Worm (Caenorhabditis elegans) whole organism, L2 larva: ENCODE data around the gene rpb-11.

Experiments used
- C34F6.9 ChIP-seq: fragments of 150-350 bp; optimal IDR thresholded peaks from 2 replicates; lab custom pipeline; 2014; ENCODE audit warnings: missing biosample characterization, missing genetic modification characterization
- R02D3.7 ChIP-seq: fragments of 150-350 bp; optimal IDR thresholded peaks from 2 replicates; lab custom pipeline; 2014; ENCODE audit warnings: missing biosample characterization, missing genetic modification characterization
- Y55F3AM.14 ChIP-seq: fragments of 200-800 bp; sonication (Bioruptor generic); optimal IDR thresholded peaks from 2 replicates; lab custom pipeline; 2018; ENCODE audit warnings: mild to moderate bottlenecking, missing genetic modification characterization, missing compliant biosample characterization
- ZK546.5 ChIP-seq: sonication (generic microtip); optimal IDR thresholded peaks from 2 replicates; lab custom pipeline; 2017; ENCODE audit warnings: missing biosample characterization, missing genetic modification characterization
- alr-1 ChIP-seq: fragments of 150-350 bp; optimal IDR thresholded peaks from 2 replicates; lab custom pipeline; 2014; ENCODE audit warnings: missing biosample characterization, missing genetic modification characterization
- aly-2 ChIP-seq: fragments of 150-350 bp; optimal IDR thresholded peaks from 2 replicates; lab custom pipeline; 2014; ENCODE audit warnings: missing biosample characterization, missing genetic modification characterization
- ama-1 ChIP-seq: fragments of 150-350 bp; optimal IDR thresholded peaks from 2 replicates; lab custom pipeline; 2018; ENCODE audit warnings: inconsistent platforms
- blmp-1 ChIP-seq: sonication (generic microtip); optimal IDR thresholded peaks from 2 replicates; lab custom pipeline; 2017; ENCODE audit warnings: missing genetic modification characterization, mild to moderate bottlenecking, missing compliant biosample characterization, antibody characterized with exemption, moderate library complexity; ENCODE audit not compliant: insufficient read depth
- ceh-16 ChIP-seq: fragments of 150-350 bp; optimal IDR thresholded peaks from 2 replicates; lab custom pipeline; 2014; ENCODE audit warnings: missing biosample characterization, missing genetic modification characterization
- dmd-4 ChIP-seq: sonication (generic microtip); optimal IDR thresholded peaks from 2 replicates; lab custom pipeline; 2017; ENCODE audit warnings: missing biosample characterization, missing genetic modification characterization
- egl-27 ChIP-seq: sonication (generic microtip); optimal IDR thresholded peaks from 3 replicates; lab custom pipeline; 2017; ENCODE audit warnings: missing biosample characterization, missing genetic modification reagents, missing genetic modification characterization
- elt-1 ChIP-seq: fragments of 150-350 bp; optimal IDR thresholded peaks from 2 replicates; lab custom pipeline; 2014; ENCODE audit warnings: missing biosample characterization, missing genetic modification characterization
- elt-3 ChIP-seq: sonication (generic microtip); optimal IDR thresholded peaks from 2 replicates; lab custom pipeline; 2017; ENCODE audit warnings: missing biosample characterization, missing genetic modification characterization
- fos-1 ChIP-seq: fragments of 150-350 bp; optimal IDR thresholded peaks from 2 replicates; lab custom pipeline; 2014; ENCODE audit warnings: missing biosample characterization, missing genetic modification characterization
- gmeb-1 ChIP-seq: fragments of 150-350 bp; optimal IDR thresholded peaks from 2 replicates; lab custom pipeline; 2014; ENCODE audit warnings: missing biosample characterization, missing genetic modification characterization
- lin-13 ChIP-seq: fragments of 150-350 bp; optimal IDR thresholded peaks from 2 replicates; lab custom pipeline; 2014; ENCODE audit warnings: missing biosample characterization, missing genetic modification reagents, missing genetic modification characterization
- lin-39 ChIP-seq: fragments of 150-350 bp; optimal IDR thresholded peaks from 2 replicates; lab custom pipeline; 2014; ENCODE audit warnings: missing biosample characterization, missing genetic modification reagents, missing genetic modification characterization
- lsy-2 ChIP-seq, 2 experiments: fragments of 150-350 bp in 1 of 2; sonication (generic microtip) in 1 of 2; optimal IDR thresholded peaks; 2 replicates each; lab custom pipeline; 2014 to 2017; ENCODE audit warnings: missing biosample characterization in 2 of 2, missing genetic modification characterization in 2 of 2
- mab-5 ChIP-seq: fragments of 150-350 bp; optimal IDR thresholded peaks from 2 replicates; lab custom pipeline; 2014; ENCODE audit warnings: missing biosample characterization, missing genetic modification characterization
- mbf-1 ChIP-seq: sonication (generic microtip); optimal IDR thresholded peaks from 2 replicates; lab custom pipeline; 2017; ENCODE audit warnings: missing biosample characterization, missing genetic modification characterization
- mdl-1 ChIP-seq, 2 experiments: fragments of 150-350 bp in 1 of 2; sonication (generic microtip) in 1 of 2; optimal IDR thresholded peaks; 2 replicates each; lab custom pipeline; 2017; ENCODE audit warnings: missing biosample characterization in 2 of 2, missing genetic modification characterization in 2 of 2
- nhr-10 ChIP-seq: sonication (generic microtip); optimal IDR thresholded peaks from 2 replicates; lab custom pipeline; 2017; ENCODE audit warnings: missing biosample characterization, missing genetic modification characterization
- nhr-11 ChIP-seq: fragments of 150-350 bp; optimal IDR thresholded peaks from 2 replicates; lab custom pipeline; 2014; ENCODE audit warnings: missing biosample characterization, missing genetic modification characterization
- nhr-12 ChIP-seq: fragments of 150-350 bp; optimal IDR thresholded peaks from 2 replicates; lab custom pipeline; 2014; ENCODE audit warnings: missing biosample characterization, missing genetic modification characterization
- nhr-129 ChIP-seq: fragments of 150-350 bp; optimal IDR thresholded peaks from 2 replicates; lab custom pipeline; 2014; ENCODE audit warnings: missing biosample characterization, missing genetic modification characterization
- nhr-21 ChIP-seq: fragments of 150-350 bp; optimal IDR thresholded peaks from 2 replicates; lab custom pipeline; 2014; ENCODE audit warnings: missing biosample characterization, missing genetic modification characterization
- nhr-25 ChIP-seq: fragments of 150-350 bp; sonication (generic microtip); optimal IDR thresholded peaks from 3 replicates; lab custom pipeline; 2014; ENCODE audit warnings: missing biosample characterization, missing genetic modification characterization
- nhr-6 ChIP-seq: fragments of 150-350 bp; optimal IDR thresholded peaks from 2 replicates; lab custom pipeline; 2014; ENCODE audit warnings: missing biosample characterization, missing genetic modification characterization
- nhr-77 ChIP-seq: fragments of 150-350 bp; optimal IDR thresholded peaks from 2 replicates; lab custom pipeline; 2014; ENCODE audit warnings: missing biosample characterization, missing genetic modification characterization
- peb-1 ChIP-seq: fragments of 150-350 bp; optimal IDR thresholded peaks from 2 replicates; lab custom pipeline; 2014; ENCODE audit warnings: missing biosample characterization, missing genetic modification characterization
- sem-4 ChIP-seq: fragments of 150-350 bp; optimal IDR thresholded peaks from 2 replicates; lab custom pipeline; 2014; ENCODE audit warnings: missing biosample characterization, missing genetic modification reagents, missing genetic modification characterization
- sma-3 ChIP-seq: sonication (generic microtip); optimal IDR thresholded peaks from 2 replicates; lab custom pipeline; 2016; ENCODE audit warnings: missing genetic modification reagents, missing genetic modification characterization, missing compliant biosample characterization
- sma-9 ChIP-seq, 2 experiments: fragments of 150-350 bp in 1 of 2; sonication (generic microtip) in 1 of 2; optimal IDR thresholded peaks; 2 replicates each; lab custom pipeline; 2014 to 2016; ENCODE audit warnings: missing genetic modification characterization in 2 of 2, mild to moderate bottlenecking in 1 of 2, missing biosample characterization in 1 of 2, missing compliant biosample characterization in 1 of 2, missing genetic modification reagents in 1 of 2, moderate library complexity in 1 of 2
- unc-55 ChIP-seq: fragments of 150-350 bp; sonication (generic microtip); optimal IDR thresholded peaks from 3 replicates; lab custom pipeline; 2014; ENCODE audit warnings: missing biosample characterization, missing genetic modification reagents, missing genetic modification characterization
- unc-62 ChIP-seq: fragments of 150-350 bp; optimal IDR thresholded peaks from 2 replicates; lab custom pipeline; 2014; ENCODE audit warnings: missing biosample characterization, missing genetic modification reagents, missing genetic modification characterization
- zag-1 ChIP-seq: fragments of 150-350 bp; optimal IDR thresholded peaks from 2 replicates; lab custom pipeline; 2014; ENCODE audit warnings: missing biosample characterization, missing genetic modification characterization
- ztf-4 ChIP-seq: fragments of 150-350 bp; optimal IDR thresholded peaks from 2 replicates; lab custom pipeline; 2014; ENCODE audit warnings: missing biosample characterization, missing genetic modification characterization

Gene rpb-11

DNA sequence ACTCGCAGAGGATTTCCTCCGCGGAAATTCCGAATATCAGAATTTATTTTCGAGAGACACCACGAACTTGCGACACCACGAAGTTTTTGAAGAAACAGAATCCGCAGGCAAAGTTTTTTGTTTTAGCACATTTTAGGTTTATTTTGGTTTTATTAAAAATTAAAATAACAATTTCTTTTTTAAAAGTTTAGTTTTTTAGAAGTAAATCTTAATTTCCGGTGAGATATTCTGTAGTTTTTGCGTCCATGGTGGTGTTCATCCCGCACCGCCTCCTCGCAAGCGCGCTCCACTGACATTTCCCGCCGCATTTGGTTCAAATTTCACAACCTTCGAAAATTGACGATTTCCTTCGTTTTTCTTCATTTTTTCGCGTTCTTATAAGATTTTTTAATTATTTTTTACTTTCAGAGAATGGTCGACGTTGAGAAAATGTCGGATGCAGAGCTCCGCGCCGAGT lies 3.2 kb downstream of the rpb-11 start, which contains the start of gene lem-2 (continued):
- no peak for TF ChIP-seq nhr-12 (tag; lab: Kevin White, UChicago)
- peak; percentile 83 for TF ChIP-seq C34F6.9 (tag; lab: Kevin White, UChicago)
- TF ChIP-seq ZK546.5 (tag; lab: Kevin White, UChicago): no peak
- peak; percentile 50 to 78 for TF ChIP-seq lsy-2 (tag; optimal IDR thresholded peaks at IDR 0.05; lab: Kevin White, UChicago)
- TF ChIP-seq lin-13 (GFP tag; lab: Kevin White, UChicago): peak; percentile 79
- no peak for TF ChIP-seq mbf-1
- TF ChIP-seq ceh-16 (tag; lab: Kevin White, UChicago): no peak
- no peak for TF ChIP-seq zag-1 (tag; lab: Kevin White, UChicago)
- TF ChIP-seq nhr-77 (tag; lab: Kevin White, UChicago): no peak

DNA sequence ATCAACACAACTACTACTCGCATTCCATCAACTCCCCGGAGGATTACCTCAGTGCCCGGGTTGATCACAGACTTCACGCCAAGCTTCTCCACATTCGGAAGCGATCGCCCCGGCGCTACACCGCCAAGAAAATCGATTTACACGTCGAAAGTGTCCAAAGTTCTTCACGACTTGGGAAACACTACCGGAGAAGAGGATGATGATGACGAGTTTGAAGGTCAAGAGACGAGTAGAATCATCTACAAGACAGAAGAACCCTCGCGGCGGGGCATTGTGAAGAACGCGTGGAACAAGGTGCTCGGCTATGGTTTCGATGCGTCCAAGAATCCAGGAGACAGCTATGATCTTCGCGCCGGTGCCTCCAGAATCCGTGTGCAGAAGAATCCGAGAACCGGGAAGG lies 4.2 kb downstream of the rpb-11 start:
- TF ChIP-seq dmd-4 (tag; lab: Kevin White, UChicago) (no peak), unc-62 (GFP tag; lab: Kevin White, UChicago) (no peak), nhr-12 (tag; lab: Kevin White, UChicago) (no peak), zag-1 (tag; lab: Kevin White, UChicago) (no peak), Y55F3AM.14 (GFP tag; lab: Kevin White, UChicago) (no peak), peb-1 (tag; lab: Kevin White, UChicago) (no peak), aly-2 (tag; lab: Kevin White, UChicago) (no peak), sma-3 (no peak), nhr-6 (no peak)

DNA sequence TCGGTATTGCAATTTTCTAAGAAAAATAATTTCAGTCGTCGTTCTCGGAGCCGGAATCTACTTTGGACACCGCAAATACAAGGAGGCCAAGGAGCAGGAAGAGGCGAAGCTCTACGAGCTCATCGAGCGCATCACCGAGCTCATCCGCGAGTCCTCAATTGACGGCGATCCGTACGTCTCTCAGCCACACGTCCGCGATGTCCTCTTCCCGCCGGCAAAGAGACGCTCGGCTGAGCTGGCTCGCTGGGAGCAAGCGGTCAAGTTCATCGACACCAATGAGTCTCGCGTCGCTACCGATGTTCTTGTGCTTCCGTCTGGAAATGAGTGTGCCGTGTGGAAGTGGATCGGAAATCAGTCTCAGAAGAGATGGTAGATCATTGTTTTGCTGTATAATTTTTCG lies 5.6 kb downstream of the rpb-11 start:
- TF ChIP-seq unc-55 (no peak), ceh-16 (tag; lab: Kevin White, UChicago) (no peak), mab-5 (tag; lab: Kevin White, UChicago) (no peak), nhr-11 (tag; lab: Kevin White, UChicago) (no peak), lin-39 (tag; lab: Kevin White, UChicago) (no peak), sma-3 (no peak), lsy-2 (tag; optimal IDR thresholded peaks at IDR 0.05; lab: Kevin White, UChicago) (no peak), egl-27 (tag; lab: Kevin White, UChicago) (no peak), mbf-1 (no peak), dmd-4 (tag; lab: Kevin White, UChicago) (no peak), C34F6.9 (tag; lab: Kevin White, UChicago) (no peak), R02D3.7 (tag; lab: Kevin White, UChicago) (no peak), elt-1 (tag; lab: Kevin White, UChicago) (no peak), lin-13 (GFP tag; lab: Kevin White, UChicago) (no peak), nhr-129 (tag; lab: Kevin White, UChicago) (no peak), nhr-12 (tag; lab: Kevin White, UChicago) (no peak), gmeb-1 (tag; lab: Kevin White, UChicago) (no peak)

DNA sequence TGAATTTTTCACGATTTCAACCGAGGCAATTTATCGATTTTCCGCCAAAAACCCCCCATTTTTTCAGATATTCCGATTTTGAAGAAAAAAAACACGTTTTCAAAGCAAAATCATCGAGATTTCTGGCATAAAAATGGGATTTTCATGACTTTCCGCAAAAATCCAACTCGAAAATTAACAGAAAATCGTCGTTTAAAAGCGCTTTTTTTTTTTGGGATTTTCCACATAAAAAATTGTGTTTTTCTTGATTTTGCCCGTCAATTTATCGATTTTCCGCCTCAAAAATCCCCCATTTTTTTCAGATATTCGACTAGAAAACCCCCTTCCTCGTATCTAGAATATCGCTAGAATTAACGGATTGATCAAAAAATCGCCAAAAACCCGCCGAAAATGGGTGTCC lies 8.7 kb downstream of the rpb-11 start, which contains the start of gene xrn-1:
Gene xrn-1 (plus strand): TSS at position 301 of the 400 bp plus-strand sequence.
- no peak for TF ChIP-seq ztf-4
- TF ChIP-seq sem-4 (tag; lab: Kevin White, UChicago): no peak
- no peak for TF ChIP-seq blmp-1
- no peak for TF ChIP-seq lin-13 (GFP tag; lab: Kevin White, UChicago)
- TF ChIP-seq unc-62 (GFP tag; lab: Kevin White, UChicago): no peak
- no peak for TF ChIP-seq aly-2 (tag; lab: Kevin White, UChicago)
- no peak for TF ChIP-seq sma-3
- TF ChIP-seq zag-1 (tag; lab: Kevin White, UChicago): no peak
- no peak for TF ChIP-seq dmd-4 (tag; lab: Kevin White, UChicago)
- TF ChIP-seq nhr-10: no peak
- no peak for TF ChIP-seq ama-1 (lab: Kevin White, UChicago)
- no peak for TF ChIP-seq elt-3
- TF ChIP-seq alr-1 (tag; lab: Kevin White, UChicago): no peak
- TF ChIP-seq sma-9 (GFP tag; optimal IDR thresholded peaks at IDR 0.05; lab: Kevin White, UChicago): no peak
- TF ChIP-seq sma-9 (tag; optimal IDR thresholded peaks at IDR 0.05; lab: Kevin White, UChicago): no peak
- TF ChIP-seq nhr-21 (tag; lab: Kevin White, UChicago): no peak
- TF ChIP-seq ZK546.5 (tag; lab: Kevin White, UChicago): no peak
- TF ChIP-seq mdl-1 (tag; optimal IDR thresholded peaks at IDR 0.05; lab: Kevin White, UChicago): no peak
- no peak for TF ChIP-seq mab-5 (tag; lab: Kevin White, UChicago)
- TF ChIP-seq fos-1: no peak
- no peak for TF ChIP-seq nhr-25
- TF ChIP-seq, all 48 proteins: peak for 0
